Worm (Caenorhabditis elegans) whole organism, dauer: ENCODE results near the gene F45D3.4.

Experiments used
- unc-62 ChIP-seq: sonication (generic microtip); optimal IDR thresholded peaks from 2 replicates; lab custom pipeline; 2017; ENCODE audit warnings: missing biosample characterization, missing genetic modification reagents, missing genetic modification characterization

F45D3.4 gene

ce11 chrV:12552671-12553212, at the start of gene F45D3.4:
Gene F45D3.4, minus strand, starts transcription at chrV:12553191.
- no peak for TF ChIP-seq unc-62 (GFP tag; lab: Kevin White, UChicago)

- TF ChIP-seq unc-62 (GFP tag; lab: Kevin White, UChicago), result no peak
Observed at ce11 chrV:12601835-12602234, 48.8 kb upstream of the F45D3.4 start.

- no peak for TF ChIP-seq unc-62 (GFP tag; lab: Kevin White, UChicago)
Observed at ce11 chrV:12599510-12600242, 46.7 kb upstream of the F45D3.4 start, which contains the start of gene C14C10.5. Gene C14C10.5, plus strand, starts transcription at chrV:12600192.

- no peak for TF ChIP-seq unc-62 (GFP tag; lab: Kevin White, UChicago)
Observed at ce11 chrV:12599110-12599509, 46.1 kb upstream of the F45D3.4 start, which contains the start of the genes C14C10.10 and ril-2. Gene C14C10.10, minus strand, starts transcription at chrV:12599128. Gene ril-2, minus strand, starts transcription at chrV:12599157.

DNA sequence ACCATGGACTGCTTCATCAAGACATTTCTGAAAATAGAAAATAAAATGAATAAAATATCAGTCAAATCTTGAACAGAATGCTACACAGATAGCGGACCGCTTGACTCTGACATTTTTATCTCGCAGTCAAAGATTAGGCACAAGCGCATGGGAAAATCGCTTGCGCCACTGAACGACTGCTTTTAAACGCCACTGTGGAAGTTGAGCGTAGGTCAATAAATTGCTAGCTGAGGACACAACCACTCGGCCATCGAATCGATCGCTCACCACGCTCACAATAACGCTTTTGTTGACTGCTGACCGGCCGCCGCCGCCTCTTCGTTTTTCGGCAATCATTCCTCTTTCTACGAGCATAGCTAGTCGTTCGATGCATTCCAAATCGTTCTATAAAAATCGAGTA, 43.8 kb upstream of the F45D3.4 start:
- TF ChIP-seq unc-62 (GFP tag; lab: Kevin White, UChicago), result no peak

DNA sequence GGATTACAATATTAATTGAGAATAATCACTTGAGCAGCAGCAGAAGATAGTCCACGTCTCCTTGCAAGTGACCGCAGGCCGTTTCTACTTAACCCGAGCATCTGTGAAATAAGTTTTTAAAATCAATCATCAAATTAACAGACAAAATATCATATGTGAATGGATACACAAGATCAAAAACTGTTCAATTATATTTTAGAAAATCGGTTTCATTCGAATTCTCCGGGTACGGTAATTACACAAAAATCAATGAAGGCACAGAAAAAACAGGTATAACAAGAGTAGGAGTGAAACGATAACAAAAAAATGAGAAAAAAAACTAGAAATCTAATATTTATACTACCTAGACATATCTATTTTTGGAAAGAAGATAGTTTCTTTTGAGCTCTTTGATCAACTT, 43.2 kb upstream of the F45D3.4 start, which contains the start of gene mma-1:
mma-1 (minus strand) TSS at position 101 of the 400 bp plus-strand sequence.
- TF ChIP-seq unc-62 (GFP tag; lab: Kevin White, UChicago), result no peak

DNA sequence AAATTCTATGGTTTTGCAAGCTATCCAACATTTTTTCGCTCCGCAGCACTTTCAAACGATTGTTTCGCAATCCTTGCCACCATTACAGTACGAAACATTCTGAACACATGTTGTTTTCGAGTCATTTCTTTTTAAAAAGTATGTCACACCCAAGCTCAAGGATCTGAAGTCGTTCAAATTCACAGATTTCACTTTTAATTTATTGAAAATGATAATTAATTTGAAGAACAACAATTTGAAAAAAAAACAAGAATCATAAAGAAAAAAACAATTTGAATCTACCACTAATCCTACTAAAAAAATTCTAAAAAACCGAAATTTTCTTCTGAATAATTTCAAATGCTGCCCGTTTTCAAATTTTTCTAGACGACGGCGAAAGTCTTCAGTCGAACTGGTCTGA, 39.4 kb upstream of the F45D3.4 start, which contains the start of gene C14C10.2:
C14C10.2 (minus strand) TSS at position 101 of the 400 bp plus-strand sequence.
- no peak for TF ChIP-seq unc-62 (GFP tag; lab: Kevin White, UChicago)

- no peak for TF ChIP-seq unc-62 (GFP tag; lab: Kevin White, UChicago)
Observed at ce11 chrV:12590601-12591000, 37.6 kb upstream of the F45D3.4 start, which contains the start of gene ttr-43. Gene ttr-43, minus strand, starts transcription at chrV:12590701.

- no peak for TF ChIP-seq unc-62 (GFP tag; lab: Kevin White, UChicago)
Observed at ce11 chrV:12588030-12588429, 35.0 kb upstream of the F45D3.4 start, which contains the start of gene C14C10.1. Gene C14C10.1, plus strand, starts transcription at chrV:12588330.

- TF ChIP-seq unc-62 (GFP tag; lab: Kevin White, UChicago), result no peak
Observed at ce11 chrV:12586793-12587192, 33.8 kb upstream of the F45D3.4 start.

ce11 chrV:12584771-12585170, 31.8 kb upstream of the F45D3.4 start:
- no peak for TF ChIP-seq unc-62 (GFP tag; lab: Kevin White, UChicago)

DNA sequence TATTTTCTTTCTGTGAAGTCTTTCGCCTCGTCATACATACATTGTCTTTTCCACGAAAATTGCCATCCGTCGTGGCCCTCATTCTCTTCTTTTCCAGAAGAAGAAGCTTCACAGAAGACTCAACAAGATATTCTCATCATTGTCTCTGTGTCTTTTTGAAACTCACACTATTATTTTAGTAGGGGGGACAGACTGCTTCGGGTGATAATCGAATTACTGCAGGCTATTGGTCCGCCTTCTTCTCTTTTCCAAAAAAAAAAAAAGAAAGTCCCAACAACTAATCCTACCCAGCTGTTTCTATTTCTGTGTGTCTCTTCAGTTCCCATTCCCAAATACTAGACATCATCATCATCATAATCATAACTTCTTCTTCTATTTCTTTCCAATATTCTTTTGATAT, 30.4 kb upstream of the F45D3.4 start:
- no peak for TF ChIP-seq unc-62 (GFP tag; lab: Kevin White, UChicago)

- TF ChIP-seq unc-62 (GFP tag; lab: Kevin White, UChicago), result no peak
Observed at ce11 chrV:12579299-12579698, 26.3 kb upstream of the F45D3.4 start, which contains the start of gene E02A10.3. Gene E02A10.3, plus strand, starts transcription at chrV:12579599.

DNA sequence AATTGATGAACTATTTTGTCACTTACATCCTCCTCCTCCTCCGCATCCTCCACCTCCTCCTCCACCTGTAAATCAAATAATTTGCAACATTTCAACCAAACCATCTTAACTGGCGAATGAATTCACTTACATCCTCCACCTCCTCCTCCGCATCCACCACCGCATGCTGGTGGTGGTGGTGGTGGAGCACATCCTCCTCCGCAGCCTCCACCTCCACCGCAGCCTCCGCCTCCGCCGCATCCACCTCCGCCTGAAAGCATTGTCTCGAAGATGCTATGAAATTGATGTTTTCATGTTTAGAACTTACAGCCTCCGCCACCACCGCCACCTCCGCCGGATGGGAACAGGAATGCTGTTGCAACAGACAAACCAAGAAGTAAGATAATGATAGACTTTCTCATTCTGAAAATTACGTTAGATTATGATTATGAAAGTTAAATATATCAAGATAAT, 23.5 kb upstream of the F45D3.4 start, which contains the start of gene grl-23:
grl-23 (minus strand) TSS at position 403 of the 453 bp plus-strand sequence.
- TF ChIP-seq unc-62 (GFP tag; lab: Kevin White, UChicago), result no peak

- TF ChIP-seq unc-62 (GFP tag; lab: Kevin White, UChicago), result no peak
Observed at ce11 chrV:12575846-12576245, 22.9 kb upstream of the F45D3.4 start.

DNA sequence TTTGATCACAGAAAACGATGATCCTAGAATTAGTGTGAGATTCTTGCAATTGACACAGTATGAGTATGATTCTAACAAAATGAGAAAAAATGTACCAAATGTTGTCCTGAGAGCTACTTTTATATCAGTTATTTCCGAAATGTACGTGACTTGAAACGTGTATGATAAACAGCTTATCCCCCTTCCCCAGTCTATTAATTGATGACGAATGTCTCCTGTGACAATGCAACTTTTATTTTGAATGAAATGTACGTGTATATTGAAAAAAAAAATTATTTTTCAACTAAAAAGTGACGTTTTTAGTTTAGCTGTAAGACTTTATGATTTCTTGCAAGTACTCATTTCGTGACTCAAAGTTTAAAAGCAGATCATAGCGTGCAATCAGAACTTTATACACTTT, 17.3 kb upstream of the F45D3.4 start:
- no peak for TF ChIP-seq unc-62 (GFP tag; lab: Kevin White, UChicago)
